Worm (Caenorhabditis elegans): Measurements from ENCODE around the gene npp-22.

The npp-22 gene

ce11 chrV:11764373-11764954, 31.2 kb upstream of the npp-22 start, which contains the start of the genes F55A11.1 and syx-5 (continued):
- TF ChIP-seq mab-5 (tag; optimal IDR thresholded peaks at IDR 0.05) (peak; percentile 82), lin-13 (GFP tag; optimal IDR thresholded peaks at IDR 0.05) (peak; percentile 86), lsy-2 (tag; optimal IDR thresholded peaks at IDR 0.05) (peak; percentile 100), sem-4 (tag; optimal IDR thresholded peaks at IDR 0.05) (peak; percentile 90), unc-39 (tag; optimal IDR thresholded peaks at IDR 0.05) (no peak), nhr-77 (tag; optimal IDR thresholded peaks at IDR 0.05) (peak; percentile 41), ceh-16 (tag; optimal IDR thresholded peaks at IDR 0.05) (no peak), mbf-1 (tag; optimal IDR thresholded peaks at IDR 0.05) (peak; percentile 31), elt-1 (tag; optimal IDR thresholded peaks at IDR 0.05) (no peak), nhr-129 (tag; optimal IDR thresholded peaks at IDR 0.05) (peak; percentile 57), dmd-4 (tag; optimal IDR thresholded peaks at IDR 0.05) (peak; percentile 39), unc-55 (GFP tag; optimal IDR thresholded peaks at IDR 0.05) (peak; percentile 93), alr-1 (tag; optimal IDR thresholded peaks at IDR 0.05) (no peak)

DNA sequence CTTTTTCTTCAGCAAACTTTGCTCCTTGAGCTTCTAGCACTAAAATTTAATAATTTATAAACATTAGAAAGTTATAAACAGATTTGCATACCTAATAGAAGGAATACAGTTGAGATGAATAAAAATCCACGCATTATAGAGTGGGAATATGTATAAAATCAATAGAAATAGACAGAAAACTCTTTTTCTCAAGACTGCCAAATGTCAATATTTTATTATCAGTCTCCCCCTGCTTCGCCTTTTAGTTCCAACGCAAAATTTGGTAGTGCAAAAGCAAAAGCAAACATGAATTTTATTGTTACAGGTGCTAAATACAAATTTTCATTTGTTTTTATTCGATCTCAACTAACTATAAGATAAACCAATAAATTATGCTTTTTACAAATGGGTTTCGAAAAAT, 29.6 kb upstream of the npp-22 start, which contains the start of gene T04F3.4:
Gene T04F3.4, minus strand, starts transcription at position 187 of the 400 bp plus-strand sequence.
- no peak for TF ChIP-seq aly-2 (tag; optimal IDR thresholded peaks at IDR 0.05)
- TF ChIP-seq lsy-2 (tag; optimal IDR thresholded peaks at IDR 0.05), result peak in 1 of 2 experiments; percentile 22

- TF ChIP-seq nhr-237 (tag; optimal IDR thresholded peaks at IDR 0.05) (no peak), ztf-11 (tag; optimal IDR thresholded peaks at IDR 0.05) (no peak), egl-27 (tag; optimal IDR thresholded peaks at IDR 0.05) (no peak), mbf-1 (tag; optimal IDR thresholded peaks at IDR 0.05) (no peak), unc-39 (tag; optimal IDR thresholded peaks at IDR 0.05) (no peak), ceh-82 (tag; optimal IDR thresholded peaks at IDR 0.05) (no peak), unc-55 (GFP tag; optimal IDR thresholded peaks at IDR 0.05) (no peak), ztf-4 (tag; optimal IDR thresholded peaks at IDR 0.05) (no peak), nhr-77 (tag; optimal IDR thresholded peaks at IDR 0.05) (no peak), sma-9 (GFP tag; optimal IDR thresholded peaks at IDR 0.05) (no peak), sma-9 (tag; optimal IDR thresholded peaks at IDR 0.05) (no peak), lin-11 (tag; optimal IDR thresholded peaks at IDR 0.05) (no peak)
These were observed 27.1 kb upstream of the npp-22 start, which contains the start of gene T04F3.5 for ce11 chrV:11760371-11760770. TSS of gene T04F3.5 (plus strand) at chrV:11760671.

DNA sequence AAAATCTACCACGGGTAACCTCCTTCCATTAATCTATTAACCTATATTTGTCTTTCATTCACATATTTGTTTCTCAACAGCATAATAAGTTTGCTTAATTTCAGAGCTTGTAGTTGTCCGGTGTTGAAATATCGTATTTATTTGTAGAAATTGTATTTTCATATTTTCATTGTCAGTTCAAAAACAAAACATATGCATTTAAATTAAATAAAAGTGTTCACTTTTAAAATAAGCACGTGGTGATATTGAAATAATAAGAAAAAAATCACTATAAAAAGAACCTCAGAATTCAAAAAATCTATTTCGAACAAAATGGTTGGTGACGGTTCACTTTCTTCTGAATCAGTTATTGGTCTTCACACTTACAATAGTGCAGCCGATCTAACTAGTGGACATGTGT, 25.4 kb upstream of the npp-22 start, which contains the start of gene T04F3.3:
Gene T04F3.3, plus strand, starts transcription at position 301 of the 400 bp plus-strand sequence.
- TF ChIP-seq mdl-1 (tag; optimal IDR thresholded peaks at IDR 0.05), result no peak
- TF ChIP-seq R02D3.7 (tag; optimal IDR thresholded peaks at IDR 0.05), result no peak
- TF ChIP-seq F13H6.1 (tag; optimal IDR thresholded peaks at IDR 0.05), result no peak
- no peak for TF ChIP-seq mbf-1 (tag; optimal IDR thresholded peaks at IDR 0.05)
- no peak for TF ChIP-seq lsy-2 (tag; optimal IDR thresholded peaks at IDR 0.05)
- no peak for TF ChIP-seq mab-5 (tag; optimal IDR thresholded peaks at IDR 0.05)
- TF ChIP-seq gmeb-1 (tag; optimal IDR thresholded peaks at IDR 0.05), result no peak
- no peak for TF ChIP-seq zag-1 (tag; optimal IDR thresholded peaks at IDR 0.05)
- TF ChIP-seq aly-2 (tag; optimal IDR thresholded peaks at IDR 0.05), result no peak
- TF ChIP-seq nhr-23 (tag; optimal IDR thresholded peaks at IDR 0.05), result no peak

DNA sequence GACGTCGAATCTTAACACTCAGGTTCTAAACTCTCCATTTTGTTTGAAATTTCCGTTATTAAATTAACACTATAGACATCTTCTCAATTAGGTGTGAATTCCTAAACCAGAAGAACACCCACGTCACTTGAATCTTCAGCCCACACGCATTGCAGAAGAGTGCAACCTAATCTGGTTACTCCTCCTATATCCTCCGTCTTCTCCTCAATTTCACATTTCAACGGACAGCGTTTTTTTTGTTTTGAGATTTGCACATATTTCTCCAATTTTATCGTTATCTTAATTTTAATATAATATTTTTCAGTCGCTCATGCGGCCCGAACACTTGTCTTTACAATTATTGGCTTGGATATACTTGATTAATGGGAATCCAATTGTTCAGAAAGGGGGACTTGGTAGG, 24.1 kb upstream of the npp-22 start, which contains the start of gene smoc-1:
Gene smoc-1, plus strand, starts transcription at position 301 of the 400 bp plus-strand sequence.
- no peak for TF ChIP-seq sem-4 (tag; optimal IDR thresholded peaks at IDR 0.05)
- no peak for TF ChIP-seq mbf-1 (tag; optimal IDR thresholded peaks at IDR 0.05)
- no peak for TF ChIP-seq zag-1 (tag; optimal IDR thresholded peaks at IDR 0.05)
- no peak for TF ChIP-seq nhr-11 (tag; optimal IDR thresholded peaks at IDR 0.05)
- TF ChIP-seq aly-2 (tag; optimal IDR thresholded peaks at IDR 0.05), result no peak
- TF ChIP-seq ceh-16 (tag; optimal IDR thresholded peaks at IDR 0.05), result no peak
- TF ChIP-seq alr-1 (tag; optimal IDR thresholded peaks at IDR 0.05), result no peak
- TF ChIP-seq skn-1 (tag; optimal IDR thresholded peaks at IDR 0.05), result no peak
- no peak for TF ChIP-seq elt-1 (tag; optimal IDR thresholded peaks at IDR 0.05)
- TF ChIP-seq nhr-237 (tag; optimal IDR thresholded peaks at IDR 0.05), result no peak
- no peak for TF ChIP-seq nhr-25 (tag; optimal IDR thresholded peaks at IDR 0.05)
- TF ChIP-seq mdl-1 (tag; optimal IDR thresholded peaks at IDR 0.05), result no peak
- TF ChIP-seq ZK546.5 (tag; optimal IDR thresholded peaks at IDR 0.05), result no peak
- TF ChIP-seq F13H6.1 (tag; optimal IDR thresholded peaks at IDR 0.05), result no peak

All from whole organism, L2 larva.